Worm (Caenorhabditis elegans): Measurements from ENCODE around the gene vps-35.
A peak's percentile ranks its signal among the peaks of the same experiment; 100 is the strongest.

Gene vps-35

DNA sequence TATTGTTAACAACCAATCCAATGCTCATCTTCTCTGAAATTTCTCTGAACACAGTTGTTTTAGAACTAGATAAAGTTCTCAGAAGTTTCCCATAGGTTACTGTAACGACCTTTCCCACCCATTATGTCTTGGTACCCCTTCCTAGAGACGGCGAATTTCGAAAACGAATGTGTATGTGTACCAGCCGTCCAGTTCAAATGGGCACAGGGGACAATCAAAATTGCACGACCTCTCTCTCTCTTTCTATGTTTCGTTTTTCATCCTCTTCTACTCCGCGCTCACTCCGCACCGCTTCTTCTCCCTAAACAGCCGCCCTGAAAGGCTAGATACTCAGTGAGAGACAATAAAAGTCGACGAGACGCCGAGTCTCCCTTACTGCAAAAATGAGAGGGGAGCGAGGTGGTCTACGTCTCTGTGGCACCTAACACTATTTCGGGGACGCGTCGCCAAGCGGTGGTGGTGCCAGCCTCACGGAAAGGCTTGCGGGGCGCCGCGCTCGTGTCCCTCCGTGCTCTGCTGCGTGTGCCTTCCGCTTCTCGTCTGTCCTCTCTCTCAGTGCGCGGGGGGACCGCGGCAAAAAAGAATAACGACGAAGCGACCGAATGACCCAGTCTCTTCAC is 6.1 kb upstream of the vps-35 start (continued):
- TF ChIP-seq nhr-28 (tag; optimal IDR thresholded peaks at IDR 0.05) = no peak
- peak; percentile 6 for TF ChIP-seq pqm-1 (tag; optimal IDR thresholded peaks at IDR 0.05)
- no peak for TF ChIP-seq eor-1 (tag; optimal IDR thresholded peaks at IDR 0.05)
- TF ChIP-seq snpc-4 (tag; optimal IDR thresholded peaks at IDR 0.05) = peak; percentile 52
- TF ChIP-seq tbx-2 (tag; optimal IDR thresholded peaks at IDR 0.05) = peak; percentile 62
- TF ChIP-seq nhr-25 (tag; optimal IDR thresholded peaks at IDR 0.05) = no peak
- TF ChIP-seq ceh-16 (tag; optimal IDR thresholded peaks at IDR 0.05) = no peak
- TF ChIP-seq aly-2 (tag; optimal IDR thresholded peaks at IDR 0.05) = no peak
- TF ChIP-seq hmg-11 (tag; optimal IDR thresholded peaks at IDR 0.05) = peak; percentile 72
- no peak for TF ChIP-seq nhr-237 (tag; optimal IDR thresholded peaks at IDR 0.05)
- TF ChIP-seq ztf-4 (tag; optimal IDR thresholded peaks at IDR 0.05) = no peak
- peak; percentile 72 for TF ChIP-seq nhr-23 (tag; optimal IDR thresholded peaks at IDR 0.05)
- TF ChIP-seq pha-4 (tag; optimal IDR thresholded peaks at IDR 0.05) = peak; percentile 5
- peak; percentile 28 for TF ChIP-seq elt-2 (tag; optimal IDR thresholded peaks at IDR 0.05)
- no peak for TF ChIP-seq daf-12 (tag; optimal IDR thresholded peaks at IDR 0.05)
- no peak for TF ChIP-seq jun-1 (tag; optimal IDR thresholded peaks at IDR 0.05)
- TF ChIP-seq elt-3 (tag; optimal IDR thresholded peaks at IDR 0.05) = no peak
- TF ChIP-seq ZK546.5 (tag; optimal IDR thresholded peaks at IDR 0.05) = no peak
- peak; percentile 76 for TF ChIP-seq egl-5 (tag; optimal IDR thresholded peaks at IDR 0.05)
- TF ChIP-seq ceh-28 (tag; optimal IDR thresholded peaks at IDR 0.05) = no peak
- TF ChIP-seq ama-1 (optimal IDR thresholded peaks at IDR 0.05) = peak; percentile 68

DNA sequence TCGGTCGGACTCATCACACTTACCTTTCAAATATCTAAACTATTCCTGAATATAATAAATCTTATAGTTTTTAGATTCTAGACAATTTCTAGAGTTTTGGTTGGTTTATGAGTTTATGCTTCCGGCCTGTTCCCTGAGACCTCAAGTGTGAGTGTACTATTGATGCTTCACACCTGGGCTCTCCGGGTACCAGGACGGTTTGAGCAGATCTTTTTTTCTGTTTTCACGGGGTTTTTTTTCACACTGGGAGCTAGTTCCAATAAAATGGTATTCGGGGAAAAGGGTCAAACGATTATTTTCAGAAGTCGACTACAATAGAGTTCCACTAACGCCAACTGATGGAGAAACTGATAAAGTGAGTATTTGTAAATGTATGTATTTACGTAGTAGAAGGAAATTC is 5.5 kb upstream of the vps-35 start:
- no peak for TF ChIP-seq elt-3 (tag; optimal IDR thresholded peaks at IDR 0.05)
- no peak for TF ChIP-seq ceh-16 (tag; optimal IDR thresholded peaks at IDR 0.05)
- no peak for TF ChIP-seq egl-5 (tag; optimal IDR thresholded peaks at IDR 0.05)
- TF ChIP-seq lin-15B (tag; optimal IDR thresholded peaks at IDR 0.05) = no peak
- TF ChIP-seq mml-1 (tag; optimal IDR thresholded peaks at IDR 0.05) = no peak
- no peak for TF ChIP-seq ceh-82 (tag; optimal IDR thresholded peaks at IDR 0.05)
- TF ChIP-seq nhr-28 (tag; optimal IDR thresholded peaks at IDR 0.05) = no peak
- TF ChIP-seq unc-39 (tag; optimal IDR thresholded peaks at IDR 0.05) = no peak

- TF ChIP-seq eor-1 (tag; optimal IDR thresholded peaks at IDR 0.05) = no peak
Measured at ce11 chrII:5904252-5904651, 3.4 kb upstream of the vps-35 start, which contains the start of gene tsp-18. Gene tsp-18, plus strand, starts transcription at chrII:5904552.

DNA sequence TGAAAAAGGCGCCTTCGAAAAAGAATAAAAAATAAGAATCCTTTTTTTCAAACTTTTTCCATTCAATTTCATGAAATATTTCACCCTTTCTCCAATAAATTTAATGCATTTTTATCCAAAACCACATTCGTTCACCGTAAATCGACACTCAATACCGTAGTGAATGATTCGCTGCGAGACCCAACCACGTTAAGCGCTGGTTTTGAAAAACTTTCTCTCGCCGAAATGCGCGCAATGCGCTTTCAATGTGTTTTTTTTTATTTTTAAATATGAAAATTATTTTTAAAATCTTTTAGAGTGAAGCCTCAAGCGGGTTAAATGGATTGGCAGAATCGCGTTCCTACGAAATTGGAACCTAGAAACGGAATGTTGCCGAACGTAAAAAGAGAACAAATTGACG is 1.3 kb upstream of the vps-35 start, which contains the start of gene F59G1.8:
Gene F59G1.8 (plus strand): TSS at position 293 of the 400 bp plus-strand sequence.
- no peak for TF ChIP-seq ZK546.5 (tag; optimal IDR thresholded peaks at IDR 0.05)
- TF ChIP-seq ceh-9 (tag; optimal IDR thresholded peaks at IDR 0.05) = no peak
- no peak for TF ChIP-seq zag-1 (tag; optimal IDR thresholded peaks at IDR 0.05)
- no peak for TF ChIP-seq unc-62 (GFP tag; optimal IDR thresholded peaks at IDR 0.05)
- no peak for TF ChIP-seq egl-5 (tag; optimal IDR thresholded peaks at IDR 0.05)
- TF ChIP-seq fkh-10 (GFP tag; optimal IDR thresholded peaks at IDR 0.05) = no peak
- no peak for TF ChIP-seq daf-12 (tag; optimal IDR thresholded peaks at IDR 0.05)
- no peak for TF ChIP-seq mdl-1 (tag; optimal IDR thresholded peaks at IDR 0.05)
- TF ChIP-seq ama-1 (optimal IDR thresholded peaks at IDR 0.05) = no peak
- no peak for TF ChIP-seq R02D3.7 (tag; optimal IDR thresholded peaks at IDR 0.05)
- no peak for TF ChIP-seq pha-4 (tag; optimal IDR thresholded peaks at IDR 0.05)
- no peak for TF ChIP-seq nhr-23 (tag; optimal IDR thresholded peaks at IDR 0.05)
- TF ChIP-seq elt-3 (tag; optimal IDR thresholded peaks at IDR 0.05) = no peak
- TF ChIP-seq nhr-237 (tag; optimal IDR thresholded peaks at IDR 0.05) = no peak
- TF ChIP-seq fkh-2 (tag; optimal IDR thresholded peaks at IDR 0.05) = no peak
- no peak for TF ChIP-seq eor-1 (tag; optimal IDR thresholded peaks at IDR 0.05)
- no peak for TF ChIP-seq unc-39 (tag; optimal IDR thresholded peaks at IDR 0.05)
- TF ChIP-seq nhr-76 (tag; optimal IDR thresholded peaks at IDR 0.05) = no peak
- no peak for TF ChIP-seq egl-27 (tag; optimal IDR thresholded peaks at IDR 0.05)
- no peak for TF ChIP-seq nhr-12 (tag; optimal IDR thresholded peaks at IDR 0.05)

DNA sequence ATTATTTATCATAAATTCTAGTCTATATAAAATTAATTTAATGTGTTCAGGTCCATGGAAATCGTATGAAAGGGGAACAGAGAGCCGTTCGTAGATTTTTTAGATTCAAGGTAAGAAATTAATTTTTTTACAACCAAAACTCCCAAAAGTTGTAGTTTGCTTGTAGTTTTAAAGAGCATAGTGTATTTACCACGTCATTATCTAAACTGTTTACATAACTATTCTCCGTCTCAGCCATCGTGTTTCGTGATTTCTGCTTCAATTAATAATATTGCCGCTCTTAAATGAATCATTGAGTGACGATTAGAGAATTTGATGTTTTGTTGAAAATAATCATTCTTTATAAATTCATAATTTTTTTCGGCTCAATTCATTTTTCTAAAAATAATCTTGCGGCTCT is 3.7 kb downstream of the vps-35 start, which contains the start of gene cgt-3:
Gene cgt-3 (plus strand): TSS at position 51 of the 400 bp plus-strand sequence.
- no peak for TF ChIP-seq unc-39 (tag; optimal IDR thresholded peaks at IDR 0.05)
- TF ChIP-seq elt-2 (tag; optimal IDR thresholded peaks at IDR 0.05) = no peak
- no peak for TF ChIP-seq eor-1 (tag; optimal IDR thresholded peaks at IDR 0.05)
- TF ChIP-seq nhr-237 (tag; optimal IDR thresholded peaks at IDR 0.05) = no peak
- TF ChIP-seq ceh-9 (tag; optimal IDR thresholded peaks at IDR 0.05) = no peak
- TF ChIP-seq pha-4 (tag; optimal IDR thresholded peaks at IDR 0.05) = peak; percentile 71
- peak; percentile 58 for TF ChIP-seq pqm-1 (tag; optimal IDR thresholded peaks at IDR 0.05)
- no peak for TF ChIP-seq mdl-1 (tag; optimal IDR thresholded peaks at IDR 0.05)
- TF ChIP-seq ama-1 (optimal IDR thresholded peaks at IDR 0.05) = no peak
- TF ChIP-seq ZK546.5 (tag; optimal IDR thresholded peaks at IDR 0.05) = no peak
- TF ChIP-seq nhr-43 (tag; optimal IDR thresholded peaks at IDR 0.05; ENCODE audit: poor library complexity, severe bottlenecking) = no peak
- TF ChIP-seq unc-62 (GFP tag; optimal IDR thresholded peaks at IDR 0.05) = no peak
- no peak for TF ChIP-seq R02D3.7 (tag; optimal IDR thresholded peaks at IDR 0.05)
- no peak for TF ChIP-seq nfya-1 (tag; optimal IDR thresholded peaks at IDR 0.05; ENCODE audit: insufficient read depth)
- no peak for TF ChIP-seq skn-1 (tag; optimal IDR thresholded peaks at IDR 0.05)

Data from whole organism, L3 larva.